Fruit fly (Drosophila melanogaster): ENCODE results near the gene ifc.

The ifc gene

dm6 chr2L:5986940-5987339 is 792 bp downstream of the ifc start (continued):
- TF ChIP-seq fd3F (GFP tag; optimal IDR thresholded peaks at IDR 0.05) (no peak), CG9727 (GFP tag; optimal IDR thresholded peaks at IDR 0.05) (no peak), peb (GFP tag; IDR thresholded peaks at IDR 0.05) (no peak), CG12391 (tag; optimal IDR thresholded peaks at IDR 0.05) (no peak), CG12942 (GFP tag; optimal IDR thresholded peaks at IDR 0.05) (no peak), ttk (GFP tag; IDR thresholded peaks at IDR 0.05) (no peak), sens (GFP tag) (no peak), sug (tag; optimal IDR thresholded peaks at IDR 0.05) (peak; percentile 27), ato (GFP tag; IDR thresholded peaks at IDR 0.05; ENCODE audit: partially characterized antibody) (no peak), croc (GFP tag; conservative IDR thresholded peaks at IDR 0.05) (no peak), mirr (GFP tag; optimal IDR thresholded peaks at IDR 0.05) (peak; percentile 31), lola (GFP tag; optimal IDR thresholded peaks at IDR 0.05) (no peak), pros (GFP tag; optimal IDR thresholded peaks at IDR 0.05) (peak; percentile 1), HLH3B (GFP tag; IDR thresholded peaks at IDR 0.05) (no peak), chif (GFP tag; optimal IDR thresholded peaks at IDR 0.05) (no peak), CG14667 (GFP tag; IDR thresholded peaks at IDR 0.05) (no peak), CG31224 (GFP tag; IDR thresholded peaks at IDR 0.05) (no peak), pita (GFP tag; optimal IDR thresholded peaks at IDR 0.05) (no peak), CG6683 (GFP tag; optimal IDR thresholded peaks at IDR 0.05) (no peak), ash1 (GFP tag; optimal IDR thresholded peaks at IDR 0.05) (no peak), bab2 (GFP tag; optimal IDR thresholded peaks at IDR 0.05) (no peak), slp2 (GFP tag; optimal IDR thresholded peaks at IDR 0.05) (no peak), NfI (GFP tag; optimal IDR thresholded peaks at IDR 0.05) (no peak), bigmax (GFP tag; optimal IDR thresholded peaks at IDR 0.05) (no peak), Fer1 (GFP tag; optimal IDR thresholded peaks at IDR 0.05) (no peak), wor (GFP tag; IDR thresholded peaks at IDR 0.05) (no peak), CG14965 (GFP tag; optimal IDR thresholded peaks at IDR 0.05; ENCODE audit: borderline replicate concordance) (no peak), CG5953 (GFP tag; IDR thresholded peaks at IDR 0.05) (no peak), fd64A (GFP tag; optimal IDR thresholded peaks at IDR 0.05) (no peak), CG10321 (GFP tag; IDR thresholded peaks at IDR 0.05) (no peak), ERR (GFP tag; optimal IDR thresholded peaks at IDR 0.05) (no peak), Ada2b (GFP tag; IDR thresholded peaks at IDR 0.05) (no peak), gsb-n (tag; optimal IDR thresholded peaks at IDR 0.05) (peak; percentile 72), CG16779 (GFP tag; IDR thresholded peaks at IDR 0.05) (no peak), CG1024 (GFP tag; IDR thresholded peaks at IDR 0.05) (no peak), unc-4 (GFP tag; IDR thresholded peaks at IDR 0.05; ENCODE audit: partially characterized antibody) (no peak), MTF-1 (GFP tag; optimal IDR thresholded peaks at IDR 0.05; ENCODE audit: borderline replicate concordance) (no peak), vvl (GFP tag; IDR thresholded peaks at IDR 0.05) (no peak), slou (GFP tag; optimal IDR thresholded peaks at IDR 0.05) (no peak), ind (GFP tag; optimal IDR thresholded peaks at IDR 0.05) (no peak), ken (GFP tag; IDR thresholded peaks at IDR 0.05) (no peak), sc (optimal IDR thresholded peaks at IDR 0.05) (no peak), sc (GFP tag; optimal IDR thresholded peaks at IDR 0.05) (no peak), mam (GFP tag; optimal IDR thresholded peaks at IDR 0.05) (no peak), CG14050 (GFP tag; IDR thresholded peaks at IDR 0.05) (no peak), so (GFP tag; IDR thresholded peaks at IDR 0.05) (no peak), grn (GFP tag; optimal IDR thresholded peaks at IDR 0.05) (no peak), Sin3A (optimal IDR thresholded peaks at IDR 0.05) (no peak), twi (tag; optimal IDR thresholded peaks at IDR 0.05) (no peak), CG32772 (GFP tag; IDR thresholded peaks at IDR 0.05) (no peak), trem (tag; optimal IDR thresholded peaks at IDR 0.05) (no peak), Blimp-1 (GFP tag; optimal IDR thresholded peaks at IDR 0.05) (no peak), eyg (GFP tag; optimal IDR thresholded peaks at IDR 0.05) (no peak)

Measured in whole organism, embryonic.